Worm (Caenorhabditis elegans): Measurements from ENCODE around the gene F59A1.12.

F59A1.12 gene

ce11 chrV:17676553-17676952, 9.0 kb upstream of the F59A1.12 start, which contains the start of gene str-92:
Gene str-92, minus strand, starts transcription at chrV:17676653.
- no peak for TF ChIP-seq hlh-13 (GFP tag; optimal IDR thresholded peaks at IDR 0.05)
- TF ChIP-seq madf-2 (tag; optimal IDR thresholded peaks at IDR 0.05) = no peak
- TF ChIP-seq ceh-2 (tag; optimal IDR thresholded peaks at IDR 0.05) = no peak
- no peak for TF ChIP-seq unc-86 (tag; optimal IDR thresholded peaks at IDR 0.05)

ce11 chrV:17673343-17673742, 5.8 kb upstream of the F59A1.12 start, which contains the start of gene str-93:
Gene str-93, minus strand, starts transcription at chrV:17673443.
- TF ChIP-seq ceh-30 (tag; optimal IDR thresholded peaks at IDR 0.05) (no peak), zip-5 (tag; optimal IDR thresholded peaks at IDR 0.05) (no peak), tbx-7 (tag; optimal IDR thresholded peaks at IDR 0.05) (no peak), C38D4.7 (GFP tag; optimal IDR thresholded peaks at IDR 0.05) (no peak), npax-4 (tag; optimal IDR thresholded peaks at IDR 0.05) (no peak), ttx-3 (tag; optimal IDR thresholded peaks at IDR 0.05) (no peak), mec-3 (tag; optimal IDR thresholded peaks at IDR 0.05; ENCODE audit: borderline replicate concordance) (no peak), lin-11 (tag; optimal IDR thresholded peaks at IDR 0.05) (no peak), ceh-31 (tag; optimal IDR thresholded peaks at IDR 0.05) (no peak), T23F11.4 (GFP tag; optimal IDR thresholded peaks at IDR 0.05) (no peak), ceh-48 (tag; optimal IDR thresholded peaks at IDR 0.05) (no peak), che-1 (tag; optimal IDR thresholded peaks at IDR 0.05) (no peak), ama-1 (optimal IDR thresholded peaks at IDR 0.05) (no peak), ceh-9 (tag; optimal IDR thresholded peaks at IDR 0.05) (no peak), hlh-30 (tag; optimal IDR thresholded peaks at IDR 0.05; ENCODE audit: insufficient read depth) (no peak), ceh-45 (GFP tag; IDR thresholded peaks at IDR 0.05) (no peak)

ce11 chrV:17668531-17668930, 955 bp upstream of the F59A1.12 start, which contains the start of gene str-89:
Gene str-89, plus strand, starts transcription at chrV:17668831.
- TF ChIP-seq pat-9 (tag; optimal IDR thresholded peaks at IDR 0.05) (no peak), pha-2 (tag; optimal IDR thresholded peaks at IDR 0.05) (no peak), T23F11.4 (GFP tag; optimal IDR thresholded peaks at IDR 0.05) (no peak), F13H6.1 (tag; optimal IDR thresholded peaks at IDR 0.05) (no peak), dve-1 (tag; optimal IDR thresholded peaks at IDR 0.05) (no peak), ceh-31 (tag; optimal IDR thresholded peaks at IDR 0.05) (no peak), ceh-24 (tag; optimal IDR thresholded peaks at IDR 0.05) (no peak), ceh-9 (tag; optimal IDR thresholded peaks at IDR 0.05) (no peak), unc-86 (tag; optimal IDR thresholded peaks at IDR 0.05) (no peak), ama-1 (optimal IDR thresholded peaks at IDR 0.05) (no peak), pax-1 (tag; optimal IDR thresholded peaks at IDR 0.05) (no peak), unc-55 (GFP tag; optimal IDR thresholded peaks at IDR 0.05) (no peak), hlh-6 (tag; optimal IDR thresholded peaks at IDR 0.05) (no peak), nhr-232 (tag; optimal IDR thresholded peaks at IDR 0.05) (no peak), ceh-14 (tag; optimal IDR thresholded peaks at IDR 0.05) (no peak), ref-2 (tag; optimal IDR thresholded peaks at IDR 0.05) (no peak)

ce11 chrV:17665906-17666305, 1.7 kb downstream of the F59A1.12 start, which contains the start of gene F59A1.11:
Gene F59A1.11, minus strand, starts transcription at chrV:17666006.
- no peak for TF ChIP-seq pag-3 (tag; optimal IDR thresholded peaks at IDR 0.05; ENCODE audit: borderline replicate concordance)
- no peak for TF ChIP-seq hlh-13 (GFP tag; optimal IDR thresholded peaks at IDR 0.05)
- TF ChIP-seq fkh-10 (GFP tag; optimal IDR thresholded peaks at IDR 0.05) = no peak
- TF ChIP-seq hlh-15 (tag; optimal IDR thresholded peaks at IDR 0.05) = no peak
- no peak for TF ChIP-seq ceh-34 (tag; optimal IDR thresholded peaks at IDR 0.05)
- no peak for TF ChIP-seq eyg-1 (tag; optimal IDR thresholded peaks at IDR 0.05)
- no peak for TF ChIP-seq Y22D7AL.16 (tag; optimal IDR thresholded peaks at IDR 0.05)
